Worm (Caenorhabditis elegans): Measurements from ENCODE around the gene ZK105.13.

- no peak for TF ChIP-seq ces-1 (GFP tag; optimal IDR thresholded peaks at IDR 0.05)
- no peak for TF ChIP-seq nhr-237 (tag; optimal IDR thresholded peaks at IDR 0.05)
- no peak for TF ChIP-seq unc-62 (GFP tag; optimal IDR thresholded peaks at IDR 0.05)
- TF ChIP-seq nhr-12 (tag; optimal IDR thresholded peaks at IDR 0.05), result no peak
- no peak for TF ChIP-seq ztf-11 (tag; optimal IDR thresholded peaks at IDR 0.05)
- TF ChIP-seq snpc-4 (tag; optimal IDR thresholded peaks at IDR 0.05), result no peak
- TF ChIP-seq ceh-43 (GFP tag; optimal IDR thresholded peaks at IDR 0.05), result no peak
- TF ChIP-seq lsy-2 (tag; optimal IDR thresholded peaks at IDR 0.05), result no peak
- TF ChIP-seq nhr-28 (tag; optimal IDR thresholded peaks at IDR 0.05), result no peak
- TF ChIP-seq pha-4 (tag; optimal IDR thresholded peaks at IDR 0.05), result no peak
- TF ChIP-seq elt-3 (tag; optimal IDR thresholded peaks at IDR 0.05), result no peak
- TF ChIP-seq elt-1 (tag; optimal IDR thresholded peaks at IDR 0.05; ENCODE audit: borderline replicate concordance, insufficient read depth), result peak; percentile 49
Observed at ce11 chrV:7686189-7686588, 26.8 kb downstream of the ZK105.13 start, which contains the start of the genes nhr-94 and nhr-152.
